Fruit fly (Drosophila melanogaster) whole organism, embryonic: ENCODE results near the gene Utx.
A peak's percentile ranks its signal among the peaks of the same experiment; 100 is the strongest.

Experiments used
- Adf1 ChIP-seq: fragments of 200-800 bp; sonication (Bioruptor generic); IDR thresholded peaks from 2 replicates; pipeline ENCODE4 v1.3.6; 2022; ENCODE audit warnings: missing biosample characterization, missing genetic modification characterization
- BtbVII ChIP-seq: fragments of 200-800 bp; sonication (Bioruptor generic); optimal IDR thresholded peaks from 3 replicates; lab custom pipeline; 2017; ENCODE audit warnings: missing biosample characterization, mild to moderate bottlenecking, missing genetic modification characterization
- CG10565 ChIP-seq: fragments of 200-800 bp; sonication (Bioruptor generic); optimal IDR thresholded peaks from 3 replicates; lab custom pipeline; 2016; ENCODE audit warnings: missing biosample characterization, mild to moderate bottlenecking, missing genetic modification characterization
- CG10959 ChIP-seq: fragments of 200-800 bp; sonication (Bioruptor generic); IDR thresholded peaks from 2 replicates; pipeline ENCODE4 v1.3.6; 2022; ENCODE audit warnings: missing biosample characterization, missing genetic modification characterization
- CG11456 ChIP-seq: fragments of 200-800 bp; sonication (Bioruptor generic); IDR thresholded peaks from 3 replicates; pipeline ENCODE4 v1.3.6; 2022; ENCODE audit warnings: missing biosample characterization, missing genetic modification characterization
- CG11695 ChIP-seq: fragments of 200-800 bp; sonication (Bioruptor generic); IDR thresholded peaks from 3 replicates; pipeline ENCODE4 v1.3.6; 2022; ENCODE audit warnings: missing biosample characterization, missing genetic modification characterization
- CG12071 ChIP-seq: fragments of 200-800 bp; sonication (Bioruptor generic); optimal IDR thresholded peaks from 3 replicates; lab custom pipeline; 2018; ENCODE audit warnings: missing biosample characterization, mild to moderate bottlenecking, missing genetic modification characterization
- CG12104 ChIP-seq: fragments of 200-800 bp; sonication (Bioruptor generic); optimal IDR thresholded peaks from 3 replicates; lab custom pipeline; 2016; ENCODE audit warnings: missing biosample characterization, missing genetic modification characterization
- CG12391 ChIP-seq: fragments of 200-800 bp; sonication (Bioruptor generic); optimal IDR thresholded peaks from 3 replicates; lab custom pipeline; 2018; ENCODE audit warnings: missing biosample characterization, mild to moderate bottlenecking, missing genetic modification characterization, moderate library complexity
- CG13775 ChIP-seq: fragments of 200-800 bp; sonication (Bioruptor generic); optimal IDR thresholded peaks from 3 replicates; lab custom pipeline; 2017; ENCODE audit warnings: missing biosample characterization, mild to moderate bottlenecking, missing genetic modification characterization
- CG13894 ChIP-seq: fragments of 200-800 bp; sonication (Bioruptor generic); optimal IDR thresholded peaks from 3 replicates; lab custom pipeline; 2018; ENCODE audit warnings: missing biosample characterization, mild to moderate bottlenecking, missing genetic modification characterization, moderate library complexity
- CG1603 ChIP-seq: fragments of 200-800 bp; sonication (Bioruptor generic); optimal IDR thresholded peaks from 2 replicates; lab custom pipeline; 2019; ENCODE audit warnings: missing biosample characterization, mild to moderate bottlenecking, missing genetic modification characterization, moderate library complexity
- CG34376 ChIP-seq: fragments of 200-800 bp; sonication (Bioruptor generic); optimal IDR thresholded peaks from 2 replicates; lab custom pipeline; 2018; ENCODE audit warnings: missing biosample characterization, mild to moderate bottlenecking, missing genetic modification characterization
- CG3726 ChIP-seq: fragments of 200-800 bp; sonication (Bioruptor generic); IDR thresholded peaks from 3 replicates; pipeline ENCODE4, ENCODE4 v1.3.6; 2022; ENCODE audit warnings: missing biosample characterization, missing genetic modification characterization
- CG4617 ChIP-seq: fragments of 200-800 bp; sonication (Bioruptor generic); optimal IDR thresholded peaks from 3 replicates; lab custom pipeline; 2016; ENCODE audit warnings: missing biosample characterization, missing genetic modification characterization, borderline replicate concordance
- CG4730 ChIP-seq: fragments of 200-800 bp; sonication (Bioruptor generic); IDR thresholded peaks from 2 replicates; pipeline ENCODE4 v1.3.6; 2022; ENCODE audit warnings: missing biosample characterization, missing genetic modification characterization
- CG6254 ChIP-seq: fragments of 200-800 bp; sonication (Bioruptor generic); optimal IDR thresholded peaks from 3 replicates; lab custom pipeline; 2017; ENCODE audit warnings: mild to moderate bottlenecking, missing biosample characterization, missing genetic modification reagents, missing genetic modification characterization
- CG6683 ChIP-seq: fragments of 200-800 bp; sonication (Bioruptor generic); optimal IDR thresholded peaks from 2 replicates; lab custom pipeline; 2017; ENCODE audit warnings: missing biosample characterization, mild to moderate bottlenecking, missing genetic modification characterization, missing genetic modification reagents
- CG7556 ChIP-seq: fragments of 200-800 bp; sonication (Bioruptor generic); optimal IDR thresholded peaks from 2 replicates; lab custom pipeline; 2017; ENCODE audit warnings: missing biosample characterization, mild to moderate bottlenecking, missing genetic modification characterization
- CG7839 ChIP-seq: fragments of 200-800 bp; sonication (Bioruptor generic); optimal IDR thresholded peaks from 3 replicates; lab custom pipeline; 2018; ENCODE audit warnings: missing biosample characterization, mild to moderate bottlenecking, missing genetic modification characterization, moderate library complexity
- CG9932 ChIP-seq: fragments of 200-800 bp; sonication (Bioruptor generic); IDR thresholded peaks from 2 replicates; pipeline ENCODE4 v1.3.6; 2022; ENCODE audit warnings: missing biosample characterization, missing genetic modification characterization
- Camta ChIP-seq: fragments of 200-800 bp; sonication (Bioruptor generic); optimal IDR thresholded peaks from 2 replicates; lab custom pipeline; 2016; ENCODE audit warnings: missing biosample characterization, missing genetic modification characterization
- D19A ChIP-seq: fragments of 200-800 bp; optimal IDR thresholded peaks from 3 replicates; lab custom pipeline; 2019; ENCODE audit warnings: missing biosample characterization, mild to moderate bottlenecking, missing genetic modification characterization, moderate library complexity
- E2f1 ChIP-seq: fragments of 200-800 bp; sonication (Bioruptor generic); IDR thresholded peaks from 2 replicates; pipeline ENCODE4 v1.3.6; 2022; ENCODE audit warnings: missing biosample characterization, missing genetic modification characterization
- Ets65A ChIP-seq: fragments of 200-800 bp; sonication (Bioruptor generic); peaks from one replicate; lab custom pipeline; 2016; ENCODE audit warnings: missing biosample characterization, missing genetic modification characterization
- Fer1 ChIP-seq: fragments of 200-800 bp; sonication (Bioruptor generic); optimal IDR thresholded peaks from 2 replicates; lab custom pipeline; 2017; ENCODE audit warnings: missing biosample characterization, mild to moderate bottlenecking, missing genetic modification characterization
- HLH4C ChIP-seq: fragments of 200-800 bp; sonication (Bioruptor generic); IDR thresholded peaks from 3 replicates; pipeline ENCODE4 v1.3.6; 2022; ENCODE audit warnings: missing biosample characterization, missing genetic modification characterization; ENCODE audit not compliant: partially characterized antibody
- HmgZ ChIP-seq: fragments of 200-800 bp; sonication (Bioruptor generic); optimal IDR thresholded peaks from 2 replicates; lab custom pipeline; 2018; ENCODE audit warnings: missing biosample characterization, mild to moderate bottlenecking, missing genetic modification characterization
- Hsf ChIP-seq: fragments of 200-800 bp; sonication (Bioruptor generic); optimal IDR thresholded peaks from 3 replicates; lab custom pipeline; 2016; ENCODE audit warnings: missing biosample characterization, missing genetic modification characterization
- MESR4 ChIP-seq: fragments of 200-800 bp; sonication (Bioruptor generic); optimal IDR thresholded peaks from 2 replicates; lab custom pipeline; 2018; ENCODE audit warnings: missing biosample characterization, mild to moderate bottlenecking, missing genetic modification characterization, moderate library complexity
- Max ChIP-seq: fragments of 200-800 bp; sonication (Bioruptor generic); optimal IDR thresholded peaks from 2 replicates; lab custom pipeline; 2016; ENCODE audit warnings: missing biosample characterization, mild to moderate bottlenecking, missing genetic modification characterization
- Oaz ChIP-seq: fragments of 200-800 bp; sonication (Bioruptor generic); IDR thresholded peaks from 2 replicates; pipeline ENCODE4 v1.3.6; 2022; ENCODE audit warnings: missing biosample characterization, missing genetic modification characterization
- Six4 ChIP-seq: fragments of 200-800 bp; sonication (Bioruptor generic); optimal IDR thresholded peaks from 2 replicates; lab custom pipeline; 2016; ENCODE audit warnings: missing biosample characterization, missing genetic modification characterization
- bab2 ChIP-seq: fragments of 200-800 bp; sonication (Bioruptor generic); optimal IDR thresholded peaks from 2 replicates; lab custom pipeline; 2016; ENCODE audit warnings: missing biosample characterization, missing genetic modification characterization
- bcd ChIP-seq: fragments of 200-800 bp; sonication (Bioruptor generic); optimal IDR thresholded peaks from 2 replicates; lab custom pipeline; 2017; ENCODE audit warnings: missing biosample characterization, mild to moderate bottlenecking, missing genetic modification characterization
- cato ChIP-seq: fragments of 200-800 bp; sonication (Bioruptor generic); optimal IDR thresholded peaks from 2 replicates; lab custom pipeline; 2016; ENCODE audit warnings: missing biosample characterization, missing genetic modification characterization, borderline replicate concordance
- cwo ChIP-seq: fragments of 200-800 bp; sonication (Bioruptor generic); optimal IDR thresholded peaks from 3 replicates; lab custom pipeline; 2017; ENCODE audit warnings: missing biosample characterization, missing genetic modification characterization, mild to moderate bottlenecking, moderate library complexity, missing genetic modification reagents
- esg ChIP-seq: fragments of 200-800 bp; sonication (Bioruptor generic); conservative IDR thresholded peaks from 2 replicates; pipeline ENCODE4 v1.3.6; 2022; ENCODE audit warnings: missing biosample characterization, missing genetic modification characterization
- fd96Cb ChIP-seq: fragments of 200-800 bp; sonication (Bioruptor generic); optimal IDR thresholded peaks from 2 replicates; lab custom pipeline; 2018; ENCODE audit warnings: missing biosample characterization, mild to moderate bottlenecking, missing genetic modification characterization, moderate library complexity
- hbn ChIP-seq: fragments of 200-800 bp; sonication (Bioruptor generic); IDR thresholded peaks from 2 replicates; pipeline ENCODE4 v1.3.6; 2022; ENCODE audit warnings: missing biosample characterization, missing genetic modification characterization; ENCODE audit not compliant: partially characterized antibody
- lbe ChIP-seq: fragments of 200-800 bp; sonication (Bioruptor generic); optimal IDR thresholded peaks from 2 replicates; lab custom pipeline; 2016; ENCODE audit warnings: missing biosample characterization, mild to moderate bottlenecking, missing genetic modification characterization
- nerfin-1 ChIP-seq: fragments of 200-800 bp; sonication (Bioruptor generic); optimal IDR thresholded peaks from 3 replicates; lab custom pipeline; 2019; ENCODE audit warnings: missing biosample characterization, mild to moderate bottlenecking, missing genetic modification characterization, moderate library complexity
- p53 ChIP-seq: fragments of 200-800 bp; sonication (Bioruptor generic); optimal IDR thresholded peaks from 2 replicates; lab custom pipeline; 2016; ENCODE audit warnings: missing biosample characterization, missing genetic modification characterization
- prd ChIP-seq, 3 experiments: fragments of >200 bp in 2 of 3; fragments of 200-800 bp in 1 of 3; sonication (Bioruptor generic) in 1 of 3; optimal IDR thresholded peaks in 2 of 3; IDR thresholded peaks in 1 of 3; 2 replicates in 2 of 3; 3 replicates in 1 of 3; pipeline versions ENCODE4 v1.3.6 to Lab custom; 2017 to 2022; ENCODE audit warnings: missing biosample characterization in 1 of 3, missing genetic modification characterization in 1 of 3
- pum ChIP-seq: fragments of 200-800 bp; sonication (Bioruptor generic); optimal IDR thresholded peaks from 2 replicates; lab custom pipeline; 2016; ENCODE audit warnings: missing biosample characterization, missing genetic modification characterization
- repo ChIP-seq: fragments of 200-800 bp; sonication (Bioruptor generic); optimal IDR thresholded peaks from 2 replicates; lab custom pipeline; 2016; ENCODE audit warnings: missing biosample characterization, missing genetic modification characterization
- seq ChIP-seq: fragments of 200-800 bp; sonication (Bioruptor generic); IDR thresholded peaks from 2 replicates; pipeline ENCODE4 v1.3.6; 2022; ENCODE audit warnings: missing biosample characterization, missing genetic modification characterization
- tin ChIP-seq: fragments of 200-800 bp; sonication (Bioruptor generic); optimal IDR thresholded peaks from 3 replicates; lab custom pipeline; 2016; ENCODE audit warnings: missing biosample characterization, missing genetic modification characterization
- twi ChIP-seq: fragments of 200-800 bp; optimal IDR thresholded peaks from 2 replicates; lab custom pipeline; 2019; ENCODE audit warnings: missing biosample characterization, mild to moderate bottlenecking, missing genetic modification characterization, moderate library complexity
- vvl ChIP-seq: fragments of 200-800 bp; sonication (Bioruptor generic); IDR thresholded peaks from 2 replicates; pipeline ENCODE4 v1.3.6; 2022; ENCODE audit warnings: missing biosample characterization, missing genetic modification characterization

Utx gene

dm6 chr2L:10299810-10300147 lies 21.2 kb upstream of the Utx start, which contains the start of gene CYLD (continued):
- TF ChIP-seq Max (GFP tag; lab: Kevin White, UChicago) (peak; percentile 29), HmgZ (tag; lab: Kevin White, UChicago) (peak; percentile 42), lbe (GFP tag; lab: Kevin White, UChicago) (no peak), CG7839 (peak; percentile 80), repo (GFP tag; lab: Kevin White, UChicago) (no peak), CG4617 (GFP tag; lab: Kevin White, UChicago) (peak; percentile 33), Adf1 (GFP tag; lab: Robert Waterston, UW) (peak; percentile 40; the same call in 1 of the 2 replicates), CG12391 (tag; lab: Kevin White, UChicago) (peak; percentile 87), nerfin-1 (peak; percentile 37), hbn (GFP tag; lab: Robert Waterston, UW) (no peak), CG6683 (GFP tag; lab: Kevin White, UChicago) (peak; percentile 57), CG10565 (GFP tag; lab: Kevin White, UChicago) (no peak), prd (optimal IDR thresholded peaks at IDR 0.05; lab: Kevin White, UChicago) (no peak), prd (GFP tag; IDR thresholded peaks at IDR 0.05; lab: Robert Waterston, UW) (peak; percentile 67), Ets65A (GFP tag; lab: Kevin White, UChicago) (no peak), CG6254 (peak; percentile 21), MESR4 (peak; percentile 26), Camta (GFP tag; lab: Kevin White, UChicago) (peak; percentile 5), tin (peak; percentile 54), CG10959 (GFP tag; lab: Robert Waterston, UW) (no peak), cwo (GFP tag; lab: Kevin White, UChicago) (peak; percentile 70), Oaz (no peak), CG13775 (GFP tag; lab: Kevin White, UChicago) (peak; percentile 63), CG11456 (GFP tag; lab: Robert Waterston, UW) (no peak), twi (tag; lab: Kevin White, UChicago) (peak; percentile 9), Six4 (GFP tag; lab: Kevin White, UChicago) (peak; percentile 63), seq (GFP tag; lab: Robert Waterston, UW) (peak; percentile 41; the same call in 1 of the 2 replicates), pum (GFP tag; lab: Kevin White, UChicago) (no peak), CG13894 (tag; lab: Kevin White, UChicago) (peak; percentile 58), cato (GFP tag; lab: Kevin White, UChicago) (peak; percentile 19), vvl (GFP tag; lab: Robert Waterston, UW) (peak; percentile 87), CG34376 (GFP tag; lab: Kevin White, UChicago) (peak; percentile 19), CG9932 (no peak), Hsf (GFP tag; lab: Kevin White, UChicago) (peak; percentile 58), fd96Cb (tag; lab: Kevin White, UChicago) (peak; percentile 54), Fer1 (peak; percentile 67), D19A (tag; lab: Kevin White, UChicago) (peak; percentile 68), bab2 (GFP tag; lab: Kevin White, UChicago) (peak; percentile 17), p53 (GFP tag; lab: Kevin White, UChicago) (no peak), BtbVII (peak; percentile 41), CG3726 (no peak), CG4730 (GFP tag; lab: Robert Waterston, UW) (no peak), CG1603 (tag; lab: Kevin White, UChicago) (peak; percentile 76), CG12104 (GFP tag; lab: Kevin White, UChicago) (peak; percentile 15), bcd (no peak), E2f1 (GFP tag; lab: Robert Waterston, UW) (peak; percentile 51; the same call in 1 of the 2 replicates), CG11695 (GFP tag; lab: Robert Waterston, UW) (peak; percentile 75), CG7556 (GFP tag; lab: Kevin White, UChicago) (peak; percentile 72), CG12071 (no peak), HLH4C (GFP tag; lab: Robert Waterston, UW) (no peak; the same call in 1 of the 3 replicates), esg (no peak; the same call in 1 of the 2 replicates)
